Fruit fly (Drosophila melanogaster): ENCODE data around the gene CG3734.

CG3734 gene

dm6 chr3R:19425099-19425498 lies 37.4 kb downstream of the CG3734 start, which contains the start of gene CG3517:
CG3517 (minus strand) TSS chr3R:19425199.
- no peak for TF ChIP-seq CG11902 (GFP tag; optimal IDR thresholded peaks at IDR 0.05)
- no peak for TF ChIP-seq cyc (GFP tag; optimal IDR thresholded peaks at IDR 0.05)
- no peak for TF ChIP-seq achi (GFP tag; optimal IDR thresholded peaks at IDR 0.05)
- no peak for TF ChIP-seq pdm3 (GFP tag; optimal IDR thresholded peaks at IDR 0.05)
- TF ChIP-seq Ets21C (GFP tag; optimal IDR thresholded peaks at IDR 0.05): no peak
- TF ChIP-seq CG9139 (GFP tag; optimal IDR thresholded peaks at IDR 0.05): no peak
- no peak for TF ChIP-seq CG15336 (GFP tag; IDR thresholded peaks at IDR 0.05)
